Worm (Caenorhabditis elegans) whole organism, young adult: ENCODE results near the gene asp-3.
A peak's percentile ranks its signal among the peaks of the same experiment; 100 is the strongest.

ENCODE experiments used
- B0336.3 ChIP-seq: fragments of 200-800 bp; sonication (Bioruptor generic); IDR thresholded peaks from 2 replicates; pipeline ENCODE4 v1.3.6; 2022; ENCODE audit warnings: missing genetic modification characterization, missing compliant biosample characterization
- C17E4.6 ChIP-seq: fragments of 200-800 bp; sonication (Bioruptor generic); IDR thresholded peaks from 2 replicates; pipeline ENCODE4 v1.3.6; 2022; ENCODE audit warnings: missing genetic modification reagents, missing genetic modification characterization, missing compliant biosample characterization
- F33H1.4 ChIP-seq: fragments of 200-800 bp; sonication (Bioruptor generic); IDR thresholded peaks from 2 replicates; pipeline ENCODE4 v1.3.6; 2022; ENCODE audit warnings: missing genetic modification reagents, missing genetic modification characterization, missing compliant biosample characterization
- F57C9.4 ChIP-seq: sonication (generic microtip); optimal IDR thresholded peaks from 2 replicates; lab custom pipeline; 2017; ENCODE audit warnings: mild to moderate bottlenecking, missing genetic modification characterization, missing compliant biosample characterization
- T26A5.8 ChIP-seq: sonication (generic microtip); optimal IDR thresholded peaks from 2 replicates; lab custom pipeline; 2016; ENCODE audit warnings: missing genetic modification characterization, missing compliant biosample characterization
- Y56A3A.18 ChIP-seq: fragments of 200-800 bp; sonication (Bioruptor generic); IDR thresholded peaks from 2 replicates; pipeline ENCODE4 v1.3.6; 2022; ENCODE audit warnings: missing genetic modification reagents, missing genetic modification characterization, missing compliant biosample characterization
- Y67H2A.10 ChIP-seq: fragments of 200-800 bp; sonication (Bioruptor generic); conservative IDR thresholded peaks from 2 replicates; pipeline ENCODE4 v1.3.6; 2022; ENCODE audit warnings: missing genetic modification reagents, missing genetic modification characterization, missing compliant biosample characterization
- Y79H2A.3 ChIP-seq: fragments of 200-800 bp; sonication (Bioruptor generic); conservative IDR thresholded peaks from 2 replicates; pipeline ENCODE4 v1.3.6; 2022; ENCODE audit warnings: missing genetic modification reagents, missing genetic modification characterization, missing compliant biosample characterization
- ZK185.1 ChIP-seq: sonication (generic microtip); optimal IDR thresholded peaks from 2 replicates; lab custom pipeline; 2016; ENCODE audit warnings: mild to moderate bottlenecking, missing genetic modification characterization, missing compliant biosample characterization; ENCODE audit not compliant: poor library complexity, severe bottlenecking
- aptf-3 ChIP-seq: fragments of 200-800 bp; sonication (Bioruptor generic); IDR thresholded peaks from 2 replicates; pipeline ENCODE4 v1.3.6; 2022; ENCODE audit warnings: missing genetic modification characterization, missing compliant biosample characterization
- athp-1 ChIP-seq: sonication (generic microtip); optimal IDR thresholded peaks from 2 replicates; lab custom pipeline; 2017; ENCODE audit warnings: mild to moderate bottlenecking, missing genetic modification characterization, missing compliant biosample characterization
- bed-1 ChIP-seq: fragments of 200-800 bp; sonication (Bioruptor generic); IDR thresholded peaks from 2 replicates; pipeline ENCODE4 v1.3.6; 2022; ENCODE audit warnings: missing genetic modification reagents, missing genetic modification characterization, missing compliant biosample characterization
- cebp-2 ChIP-seq: fragments of 200-800 bp; sonication (Bioruptor generic); IDR thresholded peaks from 2 replicates; pipeline ENCODE4 v1.3.6; 2022; ENCODE audit warnings: missing genetic modification characterization, missing compliant biosample characterization
- ceh-58 ChIP-seq: fragments of 200-800 bp; sonication (Bioruptor generic); IDR thresholded peaks from 2 replicates; pipeline ENCODE4 v1.3.6; 2022; ENCODE audit warnings: missing genetic modification characterization, missing compliant biosample characterization
- die-1 ChIP-seq: sonication (generic microtip); optimal IDR thresholded peaks from 2 replicates; lab custom pipeline; 2016; ENCODE audit warnings: missing genotype, mild to moderate bottlenecking, missing genetic modification characterization, missing compliant biosample characterization
- dox-1 ChIP-seq: fragments of 200-800 bp; sonication (Bioruptor generic); IDR thresholded peaks from 2 replicates; pipeline ENCODE4 v1.3.6; 2022; ENCODE audit warnings: missing genetic modification reagents, missing genetic modification characterization, missing compliant biosample characterization
- efl-1 ChIP-seq: fragments of 150-350 bp; optimal IDR thresholded peaks from 2 replicates; lab custom pipeline; 2014; ENCODE audit warnings: missing biosample characterization, missing genetic modification reagents, missing genetic modification characterization
- egl-18 ChIP-seq: fragments of 200-800 bp; sonication (Bioruptor generic); IDR thresholded peaks from 2 replicates; pipeline ENCODE4 v1.3.6; 2022; ENCODE audit warnings: missing genetic modification reagents, missing genetic modification characterization, missing compliant biosample characterization
- egl-44 ChIP-seq: fragments of 200-800 bp; sonication (Bioruptor generic); IDR thresholded peaks from 2 replicates; pipeline ENCODE4 v1.3.6; 2022; ENCODE audit warnings: missing genetic modification reagents, missing genetic modification characterization, missing compliant biosample characterization
- ekl-4 ChIP-seq: fragments of 200-800 bp; sonication (Bioruptor generic); IDR thresholded peaks from 2 replicates; pipeline ENCODE4 v1.3.6; 2022; ENCODE audit warnings: missing genetic modification reagents, missing genetic modification characterization, missing compliant biosample characterization
- him-1 ChIP-seq: sonication (generic microtip); optimal IDR thresholded peaks from 2 replicates; lab custom pipeline; 2016; ENCODE audit warnings: missing genotype, missing genetic modification reagents, missing genetic modification characterization, missing compliant biosample characterization
- hmg-1.2 ChIP-seq: fragments of 200-800 bp; sonication (Bioruptor generic); IDR thresholded peaks from 2 replicates; pipeline ENCODE4 v1.3.6; 2022; ENCODE audit warnings: missing genetic modification reagents, missing genetic modification characterization, missing compliant biosample characterization
- hsf-1 ChIP-seq: fragments of 200-800 bp; sonication (Bioruptor generic); IDR thresholded peaks from 2 replicates; pipeline ENCODE4 v1.3.6; 2022; ENCODE audit warnings: missing genetic modification reagents, missing genetic modification characterization, missing compliant biosample characterization
- lin-26 ChIP-seq: fragments of 200-800 bp; sonication (Bioruptor generic); IDR thresholded peaks from 2 replicates; pipeline ENCODE4 v1.3.6; 2022; ENCODE audit warnings: missing genetic modification reagents, missing genetic modification characterization, missing compliant biosample characterization
- lin-54 ChIP-seq: fragments of 200-800 bp; sonication (Bioruptor generic); optimal IDR thresholded peaks from 2 replicates; lab custom pipeline; 2018; ENCODE audit warnings: mild to moderate bottlenecking, missing genetic modification characterization, missing compliant biosample characterization
- lsy-27 ChIP-seq: sonication (generic microtip); optimal IDR thresholded peaks from 2 replicates; lab custom pipeline; 2017; ENCODE audit warnings: missing genetic modification characterization, mild to moderate bottlenecking, missing compliant biosample characterization, antibody characterized with exemption, missing genotype, borderline replicate concordance; ENCODE audit not compliant: insufficient read depth
- madf-3 ChIP-seq: fragments of 200-800 bp; sonication (Bioruptor generic); IDR thresholded peaks from 2 replicates; pipeline ENCODE4 v1.3.6; 2022; ENCODE audit warnings: missing genetic modification reagents, missing genetic modification characterization, missing compliant biosample characterization
- madf-6 ChIP-seq: fragments of 200-800 bp; sonication (Bioruptor generic); IDR thresholded peaks from 2 replicates; pipeline ENCODE4 v1.3.6; 2022; ENCODE audit warnings: missing genetic modification reagents, missing genetic modification characterization, missing compliant biosample characterization
- mel-28 ChIP-seq: sonication (generic microtip); optimal IDR thresholded peaks from 2 replicates; lab custom pipeline; 2016; ENCODE audit warnings: borderline replicate concordance, mild to moderate bottlenecking, missing genetic modification characterization, missing compliant biosample characterization
- nfya-2 ChIP-seq: fragments of 200-800 bp; sonication (Bioruptor generic); IDR thresholded peaks from 2 replicates; pipeline ENCODE4 v1.3.6; 2022; ENCODE audit warnings: missing genetic modification reagents, missing genetic modification characterization, missing compliant biosample characterization
- nfyb-1 ChIP-seq: fragments of 200-800 bp; sonication (Bioruptor generic); IDR thresholded peaks from 2 replicates; pipeline ENCODE4 v1.3.6; 2022; ENCODE audit warnings: missing genetic modification reagents, missing genetic modification characterization, missing compliant biosample characterization
- nhr-179 ChIP-seq: sonication (generic microtip); optimal IDR thresholded peaks from 2 replicates; lab custom pipeline; 2016; ENCODE audit warnings: mild to moderate bottlenecking, missing genetic modification characterization, missing compliant biosample characterization
- nhr-27 ChIP-seq: fragments of 200-800 bp; sonication (Bioruptor generic); optimal IDR thresholded peaks from 2 replicates; lab custom pipeline; 2018; ENCODE audit warnings: mild to moderate bottlenecking, missing genetic modification characterization, moderate library complexity, missing compliant biosample characterization
- nhr-80 ChIP-seq: sonication (generic microtip); optimal IDR thresholded peaks from 2 replicates; lab custom pipeline; 2016; ENCODE audit warnings: missing genetic modification characterization, missing compliant biosample characterization
- rec-8 ChIP-seq, 2 experiments: sonication (generic microtip); optimal IDR thresholded peaks; 2 replicates each; lab custom pipeline; 2016; ENCODE audit warnings: mild to moderate bottlenecking in 2 of 2, missing genetic modification characterization in 2 of 2, missing genetic modification reagents in 2 of 2, missing genotype in 2 of 2, missing biosample characterization in 1 of 2, missing compliant biosample characterization in 1 of 2, moderate library complexity in 1 of 2
- repo-1 ChIP-seq: sonication (generic microtip); optimal IDR thresholded peaks from 2 replicates; lab custom pipeline; 2017; ENCODE audit warnings: mild to moderate bottlenecking, missing genetic modification characterization, missing compliant biosample characterization
- sea-2 ChIP-seq: fragments of 200-800 bp; sonication (Bioruptor generic); IDR thresholded peaks from 2 replicates; pipeline ENCODE4 v1.3.6; 2022; ENCODE audit warnings: missing genetic modification characterization, missing compliant biosample characterization
- snpc-3.4 ChIP-seq: sonication (generic microtip); optimal IDR thresholded peaks from 2 replicates; lab custom pipeline; 2017; ENCODE audit warnings: missing genetic modification characterization, mild to moderate bottlenecking, missing compliant biosample characterization, antibody characterized with exemption, moderate library complexity, missing genotype, missing genetic modification reagents
- tlf-1 ChIP-seq: fragments of 200-800 bp; sonication (Bioruptor generic); optimal IDR thresholded peaks from 2 replicates; lab custom pipeline; 2018; ENCODE audit warnings: mild to moderate bottlenecking, missing genetic modification characterization, missing compliant biosample characterization
- unc-130 ChIP-seq: sonication (generic microtip); optimal IDR thresholded peaks from 2 replicates; lab custom pipeline; 2016; ENCODE audit warnings: missing genetic modification reagents, missing genetic modification characterization, missing compliant biosample characterization
- ztf-22 ChIP-seq: fragments of 200-800 bp; sonication (Bioruptor generic); optimal IDR thresholded peaks from 2 replicates; lab custom pipeline; 2018; ENCODE audit warnings: mild to moderate bottlenecking, missing genetic modification characterization, moderate library complexity, missing compliant biosample characterization
- ztf-26 ChIP-seq: sonication (generic microtip); optimal IDR thresholded peaks from 2 replicates; lab custom pipeline; 2017; ENCODE audit warnings: missing genetic modification characterization, missing compliant biosample characterization

Gene asp-3

ce11 chrX:6750145-6750544, 40.7 kb upstream of the asp-3 start (continued):
- TF ChIP-seq unc-130 (GFP tag; lab: Kevin White, UChicago), result no peak
- peak; percentile 71 for TF ChIP-seq ztf-26 (tag; lab: Kevin White, UChicago)
- TF ChIP-seq nfya-2 (GFP tag; lab: Robert Waterston, UW), result no peak
- no peak for TF ChIP-seq hsf-1 (GFP tag; lab: Robert Waterston, UW)
- no peak for TF ChIP-seq rec-8 (tag; optimal IDR thresholded peaks at IDR 0.05; lab: Kevin White, UChicago)
- no peak for TF ChIP-seq F33H1.4 (GFP tag; lab: Robert Waterston, UW)
- TF ChIP-seq ZK185.1, result no peak
- peak; percentile 53 for TF ChIP-seq lin-54 (GFP tag; lab: Kevin White, UChicago)
- peak; percentile 67 for TF ChIP-seq repo-1
- TF ChIP-seq nhr-80 (tag; lab: Kevin White, UChicago), result peak; percentile 81
- TF ChIP-seq dox-1 (GFP tag; lab: Robert Waterston, UW), result peak; percentile 71; the same call in 1 of the 2 replicates
- TF ChIP-seq snpc-3.4, result no peak
- no peak for TF ChIP-seq Y79H2A.3 (GFP tag; lab: Robert Waterston, UW)
- no peak for TF ChIP-seq Y56A3A.18
- peak; percentile 48 for TF ChIP-seq tlf-1
- no peak for TF ChIP-seq efl-1
- peak; percentile 6 for TF ChIP-seq die-1 (tag; lab: Kevin White, UChicago)
- peak; percentile 73; the same call in 1 of the 2 replicates for TF ChIP-seq egl-44
- TF ChIP-seq egl-18, result no peak
- TF ChIP-seq nhr-27 (tag; lab: Kevin White, UChicago), result no peak
- no peak for TF ChIP-seq him-1 (tag; lab: Kevin White, UChicago)
- TF ChIP-seq C17E4.6 (GFP tag; lab: Robert Waterston, UW), result no peak
- TF ChIP-seq ceh-58, result no peak
- no peak for TF ChIP-seq lsy-27 (tag; lab: Kevin White, UChicago)
- peak; percentile 84 for TF ChIP-seq B0336.3 (GFP tag; lab: Robert Waterston, UW)
- no peak for TF ChIP-seq sea-2 (GFP tag; lab: Robert Waterston, UW)
- TF ChIP-seq ztf-22 (GFP tag; lab: Kevin White, UChicago), result peak; percentile 15
- no peak for TF ChIP-seq athp-1
- peak; percentile 62 for TF ChIP-seq nfyb-1 (GFP tag; lab: Robert Waterston, UW)
- TF ChIP-seq Y67H2A.10 (GFP tag; lab: Robert Waterston, UW), result no peak
- TF ChIP-seq ekl-4 (GFP tag; lab: Robert Waterston, UW), result peak; percentile 45; the same call in 1 of the 2 replicates
- TF ChIP-seq madf-6 (GFP tag; lab: Robert Waterston, UW), result no peak; the same call in 1 of the 2 replicates
- TF ChIP-seq bed-1 (GFP tag; lab: Robert Waterston, UW), result 0 out of 2 replicates have a peak, but pooled peaks have one; percentile 50
- TF ChIP-seq hmg-1.2 (GFP tag; lab: Robert Waterston, UW), result peak; percentile 61; the same call in 1 of the 2 replicates
- TF ChIP-seq T26A5.8 (tag; lab: Kevin White, UChicago), result no peak
- no peak for TF ChIP-seq cebp-2 (GFP tag; lab: Robert Waterston, UW)
- TF ChIP-seq mel-28 (tag; lab: Kevin White, UChicago), result no peak
- TF ChIP-seq nhr-179 (tag; lab: Kevin White, UChicago), result no peak
- peak; percentile 51; the same call in 1 of the 2 replicates for TF ChIP-seq lin-26 (GFP tag; lab: Robert Waterston, UW)
- no peak for TF ChIP-seq F57C9.4 (tag; lab: Kevin White, UChicago)
- no peak for TF ChIP-seq aptf-3 (GFP tag; lab: Robert Waterston, UW)
- 0 out of 2 replicates have a peak, but pooled peaks have one; percentile 16 for TF ChIP-seq madf-3 (GFP tag; lab: Robert Waterston, UW)
